Worm (Caenorhabditis elegans) whole organism, early embryonic: ENCODE measurements around the gene W07G1.7.

Source experiments
- B0310.2 ChIP-seq: sonication (generic microtip); optimal IDR thresholded peaks from 2 replicates; lab custom pipeline; 2016; ENCODE audit warnings: mild to moderate bottlenecking, missing genetic modification characterization, missing compliant biosample characterization
- F13C5.2 ChIP-seq: sonication (generic microtip); optimal IDR thresholded peaks from 2 replicates; lab custom pipeline; 2017; ENCODE audit warnings: mild to moderate bottlenecking, missing genetic modification characterization, inconsistent platforms, missing compliant biosample characterization
- aly-1 ChIP-seq: sonication (generic microtip); optimal IDR thresholded peaks from 2 replicates; lab custom pipeline; 2016; ENCODE audit warnings: missing genetic modification characterization, missing compliant biosample characterization
- ama-1 ChIP-seq: fragments of 150-350 bp; optimal IDR thresholded peaks from 2 replicates; lab custom pipeline; 2014
- ceh-13 ChIP-seq: fragments of 200-800 bp; sonication (Bioruptor generic); optimal IDR thresholded peaks from 2 replicates; lab custom pipeline; 2018; ENCODE audit warnings: mild to moderate bottlenecking, missing genetic modification characterization, missing compliant biosample characterization
- flt-1 ChIP-seq: fragments of 200-800 bp; sonication (Bioruptor generic); IDR thresholded peaks from 2 replicates; pipeline ENCODE4 v1.3.6; 2022; ENCODE audit warnings: missing genetic modification characterization, missing compliant biosample characterization
- hmbx-1 ChIP-seq: sonication (generic microtip); optimal IDR thresholded peaks from 2 replicates; lab custom pipeline; 2016; ENCODE audit warnings: mild to moderate bottlenecking, missing genetic modification characterization, missing compliant biosample characterization
- hnd-1 ChIP-seq: sonication (generic microtip); optimal IDR thresholded peaks from 2 replicates; lab custom pipeline; 2016; ENCODE audit warnings: missing genetic modification characterization, missing compliant biosample characterization
- pes-1 ChIP-seq: fragments of 200-800 bp; sonication (Bioruptor generic); IDR thresholded peaks from 2 replicates; pipeline ENCODE4 v1.3.6; 2022; ENCODE audit warnings: missing genetic modification reagents, missing genetic modification characterization, missing compliant biosample characterization
- sea-1 ChIP-seq: fragments of 200-800 bp; sonication (Bioruptor generic); conservative IDR thresholded peaks from 2 replicates; pipeline ENCODE4 v1.3.6; 2022; ENCODE audit warnings: missing genetic modification characterization, missing compliant biosample characterization
- tbx-11 ChIP-seq: fragments of 200-800 bp; sonication (Bioruptor generic); IDR thresholded peaks from 2 replicates; pipeline ENCODE4 v1.3.6; 2022; ENCODE audit warnings: missing genetic modification characterization, missing compliant biosample characterization
- tbx-37 ChIP-seq: fragments of 200-800 bp; sonication (Bioruptor generic); conservative IDR thresholded peaks from 2 replicates; pipeline ENCODE4 v1.3.6; 2022; ENCODE audit warnings: missing genetic modification reagents, missing genetic modification characterization, missing compliant biosample characterization
- tra-4 ChIP-seq: sonication (generic microtip); optimal IDR thresholded peaks from 2 replicates; lab custom pipeline; 2017; ENCODE audit warnings: missing genetic modification characterization, missing compliant biosample characterization

ce11 chrII:13981097-13981496, 15.0 kb upstream of the W07G1.7 start, which contains the start of gene Y39G8B.9:
- TF ChIP-seq ama-1 (lab: Kevin White, UChicago) (no peak), tra-4 (tag; lab: Kevin White, UChicago) (no peak), tbx-11 (no peak), ceh-13 (GFP tag; lab: Kevin White, UChicago) (no peak), sea-1 (no peak), F13C5.2 (tag; lab: Kevin White, UChicago) (no peak), B0310.2 (tag; lab: Kevin White, UChicago) (no peak), hnd-1 (tag; lab: Kevin White, UChicago) (no peak), flt-1 (no peak), aly-1 (tag; lab: Kevin White, UChicago) (no peak), pes-1 (GFP tag; lab: Robert Waterston, UW) (no peak), tbx-37 (no peak), hmbx-1 (tag; lab: Kevin White, UChicago) (no peak)
